Fruit fly (Drosophila melanogaster) whole organism, larva: Measurements from ENCODE around the gene CG34427.

Experiments
- noc ChIP-seq: fragments of 200-800 bp; sonication (Bioruptor generic); optimal IDR thresholded peaks from 3 replicates; lab custom pipeline; 2019; ENCODE audit warnings: missing biosample characterization, mild to moderate bottlenecking, missing genetic modification characterization, moderate library complexity

CG34427 gene

dm6 chr3L:8823730-8824374, 19.3 kb downstream of the CG34427 start:
- no peak for TF ChIP-seq noc (tag; lab: Kevin White, UChicago)

DNA sequence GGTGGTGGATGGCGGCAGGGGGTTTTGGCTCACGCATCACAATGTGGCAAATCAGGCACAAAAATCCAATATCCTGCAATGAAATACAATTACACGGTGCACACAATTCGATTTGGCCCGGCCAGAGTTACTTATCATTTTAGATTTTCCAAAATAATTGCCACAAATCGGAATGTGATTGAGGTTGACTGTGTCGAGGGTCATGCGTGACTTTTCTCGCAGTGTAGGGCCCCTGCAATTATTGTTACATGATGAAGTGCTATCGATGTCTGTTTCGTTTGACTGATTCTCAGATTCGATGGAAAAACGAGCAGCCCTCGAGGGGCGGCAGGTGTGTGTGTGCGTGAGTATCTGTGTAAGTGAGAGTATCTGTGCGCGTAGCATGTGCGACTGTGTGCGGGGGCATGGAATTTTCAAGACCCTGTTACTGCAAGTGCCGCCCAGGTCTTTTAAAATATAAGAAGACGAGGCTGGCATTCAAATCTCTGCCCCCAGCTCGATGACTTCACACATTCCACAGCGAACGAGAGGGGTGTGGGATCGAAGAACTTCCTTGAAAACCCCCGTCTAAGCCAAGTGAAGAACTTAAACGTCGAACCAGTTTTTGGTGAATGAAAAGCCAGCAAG, 20.0 kb downstream of the CG34427 start:
- no peak for TF ChIP-seq noc (tag; lab: Kevin White, UChicago)

DNA sequence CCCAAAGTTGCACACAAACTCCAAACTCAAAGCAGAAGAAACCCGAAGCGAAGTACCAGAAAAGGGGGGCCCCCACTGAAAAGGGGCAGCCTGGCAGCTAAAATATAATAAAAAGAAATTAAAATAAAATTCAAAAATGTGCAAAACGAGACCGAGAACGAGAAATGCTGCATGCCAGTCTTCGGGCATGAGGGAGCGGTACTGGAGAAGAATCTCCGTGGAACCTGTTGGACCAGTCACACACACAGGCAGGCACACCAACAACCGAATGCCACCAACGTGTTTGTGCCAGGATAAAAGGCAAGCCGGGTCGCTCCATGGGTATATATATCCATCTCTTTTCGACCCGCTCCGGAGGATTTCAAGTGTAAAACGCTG, 20.5 kb downstream of the CG34427 start:
- TF ChIP-seq noc (tag; lab: Kevin White, UChicago): no peak

- TF ChIP-seq noc (tag; lab: Kevin White, UChicago): no peak
Measured at dm6 chr3L:8825560-8825959, 21.0 kb downstream of the CG34427 start.

DNA sequence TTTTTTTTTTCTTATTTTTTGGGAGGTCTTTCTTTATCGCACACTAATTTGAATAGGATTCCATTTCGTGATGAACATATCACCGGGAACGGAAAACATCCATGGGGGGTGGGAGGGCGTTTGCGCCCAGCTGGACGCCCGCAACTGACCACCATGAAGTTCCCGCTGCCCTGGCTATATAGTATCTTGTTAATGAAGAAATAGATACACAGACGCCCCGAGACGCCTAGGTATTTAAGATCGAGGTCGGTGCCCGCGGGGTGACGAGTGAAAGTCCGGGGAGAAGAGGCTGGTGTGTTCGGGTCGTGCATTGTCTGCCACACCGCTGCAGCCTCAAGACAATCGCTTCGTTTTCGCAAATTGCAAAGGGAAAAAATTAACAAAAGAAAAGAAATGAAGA, 21.5 kb downstream of the CG34427 start:
- no peak for TF ChIP-seq noc (tag; lab: Kevin White, UChicago)

- TF ChIP-seq noc (tag; lab: Kevin White, UChicago): peak; percentile 30
Measured at dm6 chr3L:8827133-8827867, 22.7 kb downstream of the CG34427 start, which contains the start of gene dally. Gene dally (plus strand): TSS chr3L:8827505.

dm6 chr3L:8827868-8828159, 23.2 kb downstream of the CG34427 start:
- TF ChIP-seq noc (tag; lab: Kevin White, UChicago): no peak

dm6 chr3L:8829572-8829971, 25.0 kb downstream of the CG34427 start:
- TF ChIP-seq noc (tag; lab: Kevin White, UChicago): no peak

DNA sequence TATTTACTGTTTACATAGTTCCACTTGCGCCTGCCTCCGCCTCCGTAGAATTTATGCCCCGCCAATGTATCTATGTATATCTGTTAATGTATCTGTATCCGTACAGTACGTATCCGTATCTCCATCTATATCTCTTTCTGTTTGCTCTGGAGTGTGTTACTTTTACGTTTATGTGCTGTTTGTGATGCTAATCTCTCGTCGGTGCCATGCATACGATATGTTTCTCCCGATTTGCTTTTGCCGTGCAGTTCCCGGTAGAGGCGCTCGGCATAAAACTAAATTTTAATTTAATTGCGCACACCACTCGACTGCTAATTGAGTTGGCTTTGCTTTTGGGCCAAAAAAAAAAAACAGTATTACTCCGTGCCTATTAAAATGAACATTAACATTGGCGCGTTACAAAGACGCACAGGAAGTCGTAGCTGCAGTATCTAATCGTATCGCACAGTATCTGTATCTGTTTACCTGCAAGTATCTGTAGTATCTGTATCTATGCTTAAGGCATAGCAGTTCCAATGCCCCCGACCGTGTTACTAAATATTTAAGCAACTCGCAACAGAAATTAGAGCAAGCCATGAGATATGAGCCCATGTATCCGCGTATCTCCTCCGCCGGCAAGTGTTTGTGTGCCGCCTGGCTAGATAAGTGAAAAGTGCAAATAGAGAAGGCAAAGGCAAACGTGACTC, 25.6 kb downstream of the CG34427 start:
- no peak for TF ChIP-seq noc (tag; lab: Kevin White, UChicago)

dm6 chr3L:8830954-8831353, 26.4 kb downstream of the CG34427 start:
- TF ChIP-seq noc (tag; lab: Kevin White, UChicago): no peak

DNA sequence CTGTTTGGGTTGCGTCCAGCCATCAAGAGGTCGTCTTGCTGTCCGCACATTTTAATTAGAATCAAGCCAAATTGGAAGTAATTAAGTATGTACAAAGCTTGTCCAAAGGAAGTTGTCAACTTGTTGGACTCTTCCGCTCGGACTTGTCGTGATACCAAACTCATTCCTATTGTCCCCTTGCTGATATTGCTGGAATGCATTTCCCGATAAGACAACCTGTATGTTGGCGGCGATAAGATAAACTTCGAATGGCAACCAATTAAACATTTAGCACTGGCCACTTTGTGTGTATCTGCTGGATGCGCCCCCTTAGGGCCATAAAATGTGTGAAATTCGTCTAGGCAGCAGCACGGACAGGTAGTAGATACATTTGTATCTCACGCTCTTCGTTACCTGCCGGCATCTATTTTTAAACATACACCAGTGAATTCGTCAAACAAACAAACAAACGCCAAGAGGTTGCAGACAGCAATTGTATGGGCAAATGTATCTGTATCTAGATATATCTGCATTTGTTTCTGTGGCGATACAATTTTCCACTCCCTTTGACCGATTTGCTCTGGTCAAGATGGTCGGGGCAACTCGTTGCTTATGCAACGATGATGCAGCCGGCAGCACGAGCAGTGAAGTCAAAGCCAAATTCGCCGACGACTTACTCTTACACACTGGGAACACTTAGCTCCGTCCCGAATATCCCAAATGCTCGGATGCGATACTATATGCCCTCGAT, 28.3 kb downstream of the CG34427 start:
- no peak for TF ChIP-seq noc (tag; lab: Kevin White, UChicago)

DNA sequence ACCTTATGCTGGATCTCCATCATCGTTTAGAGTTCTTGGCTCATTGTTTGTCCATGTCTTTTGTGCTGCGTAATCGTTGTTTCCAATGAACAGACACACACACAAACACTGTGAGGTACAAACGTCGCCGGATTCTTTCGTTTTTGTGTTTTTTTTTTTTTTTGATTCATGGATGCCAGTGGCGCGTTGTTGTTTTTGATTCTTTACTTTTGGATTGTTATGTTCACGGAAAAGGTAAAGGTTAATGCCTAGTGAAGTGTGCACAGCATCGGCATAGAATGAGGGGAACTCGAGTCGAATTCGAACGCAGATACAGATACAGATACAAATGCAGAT, 28.9 kb downstream of the CG34427 start:
- TF ChIP-seq noc (tag; lab: Kevin White, UChicago): no peak

dm6 chr3L:8834486-8834885, 29.9 kb downstream of the CG34427 start:
- TF ChIP-seq noc (tag; lab: Kevin White, UChicago): no peak

dm6 chr3L:8834886-8835285, 30.3 kb downstream of the CG34427 start:
- peak; percentile 47 for TF ChIP-seq noc (tag; lab: Kevin White, UChicago)

DNA sequence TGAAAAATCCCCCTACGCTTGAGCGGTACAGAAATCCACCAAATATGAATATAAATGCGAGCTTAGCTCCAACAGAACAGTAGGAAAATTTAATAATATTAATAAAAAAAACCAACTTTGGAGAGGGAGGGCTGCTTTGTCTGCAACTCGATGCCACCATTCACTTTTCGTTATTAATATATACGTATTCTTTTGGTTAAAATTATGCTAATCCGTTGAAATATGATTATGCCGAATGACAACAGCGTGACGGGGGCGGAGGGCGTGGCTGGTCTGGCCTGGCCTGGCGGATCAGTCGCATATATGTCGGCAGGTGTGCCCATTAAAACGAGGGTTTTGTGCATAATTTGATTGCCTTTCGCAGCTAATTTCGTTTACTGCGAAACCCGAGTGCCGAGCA, 30.9 kb downstream of the CG34427 start:
- TF ChIP-seq noc (tag; lab: Kevin White, UChicago): no peak

DNA sequence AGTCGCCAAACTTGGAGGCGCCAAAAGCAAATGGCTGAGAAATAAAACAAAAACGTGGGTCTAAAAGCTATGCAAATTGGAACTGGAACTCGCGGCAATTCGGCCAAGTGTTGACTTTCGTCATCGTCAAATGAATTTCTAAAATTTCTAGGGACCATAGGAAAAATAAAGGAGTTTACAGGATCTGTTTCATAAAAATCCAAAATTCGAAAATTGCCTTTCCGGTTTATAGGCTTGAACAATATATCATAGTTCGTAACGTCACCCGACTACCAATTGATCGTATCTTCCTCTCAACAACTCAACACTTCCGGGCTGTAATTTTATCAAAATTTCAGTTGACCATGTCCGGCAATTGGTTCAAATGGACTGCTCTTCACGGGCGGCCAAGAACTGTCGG, 31.6 kb downstream of the CG34427 start, which contains the start of gene CG32026:
CG32026 (plus strand) TSS at position 301 of the 400 bp plus-strand sequence.
- no peak for TF ChIP-seq noc (tag; lab: Kevin White, UChicago)
